Worm (Caenorhabditis elegans) whole organism, dauer: ENCODE data around the gene F15D4.4.

Experiments
- unc-62 ChIP-seq: sonication (generic microtip); optimal IDR thresholded peaks from 2 replicates; lab custom pipeline; 2017; ENCODE audit warnings: missing biosample characterization, missing genetic modification reagents, missing genetic modification characterization

The F15D4.4 gene

ce11 chrII:13239593-13239992, 3.3 kb downstream of the F15D4.4 start:
- no peak for TF ChIP-seq unc-62 (GFP tag; lab: Kevin White, UChicago)

DNA sequence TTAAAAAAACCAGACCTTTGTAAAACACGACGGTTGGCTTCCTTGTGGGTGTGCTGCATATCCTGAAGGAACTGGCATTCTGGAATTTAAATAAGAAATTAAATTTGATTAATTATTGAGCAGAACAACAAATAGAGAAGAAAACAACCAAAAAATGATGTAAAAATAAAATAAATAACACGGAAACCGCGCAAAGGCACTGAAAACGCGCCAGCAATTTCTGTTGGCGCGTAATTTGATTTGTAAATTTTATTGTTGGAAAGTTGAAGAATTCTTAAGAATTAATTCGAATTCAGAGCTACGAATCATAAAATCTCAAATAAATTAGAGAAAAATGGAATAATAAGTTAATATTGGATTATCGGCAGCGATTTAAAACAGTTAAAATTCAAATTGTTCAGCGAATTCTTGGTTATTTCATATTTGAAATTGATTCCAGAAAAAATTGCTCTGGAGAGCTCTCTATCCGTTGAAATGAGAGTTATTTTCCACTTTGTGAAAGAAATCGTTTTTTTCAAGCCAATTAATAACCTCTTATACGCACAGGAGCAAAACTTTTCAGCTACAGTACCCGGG, 5.0 kb downstream of the F15D4.4 start, which contains the start of gene romo-1:
TSS of gene romo-1 (minus strand) at position 79 of the 576 bp plus-strand sequence.
- no peak for TF ChIP-seq unc-62 (GFP tag; lab: Kevin White, UChicago)

ce11 chrII:13235289-13235688, 7.6 kb downstream of the F15D4.4 start, which contains the start of gene flp-16:
TSS of gene flp-16 (plus strand) at chrII:13235306.
- no peak for TF ChIP-seq unc-62 (GFP tag; lab: Kevin White, UChicago)

ce11 chrII:13233712-13234111, 9.2 kb downstream of the F15D4.4 start:
- TF ChIP-seq unc-62 (GFP tag; lab: Kevin White, UChicago): no peak

DNA sequence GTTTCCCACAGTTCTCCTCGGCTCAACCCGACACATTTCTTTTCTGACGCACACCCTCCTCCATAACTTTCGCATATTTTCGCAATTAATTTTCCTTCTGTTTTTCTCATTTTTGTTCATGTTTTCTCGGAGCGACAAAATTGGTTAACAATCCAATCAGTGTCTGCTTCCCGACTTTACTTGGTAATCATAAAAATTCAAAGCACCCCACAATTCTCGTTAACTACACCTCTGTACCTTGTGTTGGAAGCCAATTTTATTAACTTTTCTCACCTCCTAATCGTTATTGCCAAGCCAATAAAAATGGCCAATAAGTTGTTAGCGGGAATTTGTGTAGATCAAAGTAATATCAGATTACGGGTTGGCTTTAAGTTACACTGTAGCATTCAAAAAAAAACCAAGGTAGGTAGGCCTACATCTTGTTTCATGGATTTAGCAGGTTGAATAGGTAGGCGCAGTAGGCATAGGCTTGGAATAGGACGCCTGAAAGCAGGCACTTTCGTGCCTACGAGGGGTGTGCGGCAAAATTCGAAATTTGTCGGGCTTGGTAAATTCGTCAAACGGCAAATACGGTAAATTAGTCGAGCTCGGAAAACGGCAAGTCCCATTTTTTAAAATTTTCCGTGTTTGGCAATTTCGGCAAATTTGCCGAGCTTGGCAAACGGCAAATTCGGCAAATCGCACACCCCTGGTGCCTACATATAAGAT, 12.3 kb downstream of the F15D4.4 start:
- TF ChIP-seq unc-62 (GFP tag; lab: Kevin White, UChicago): no peak

- TF ChIP-seq unc-62 (GFP tag; lab: Kevin White, UChicago): no peak
These were observed 23.5 kb downstream of the F15D4.4 start for ce11 chrII:13219373-13219772.

DNA sequence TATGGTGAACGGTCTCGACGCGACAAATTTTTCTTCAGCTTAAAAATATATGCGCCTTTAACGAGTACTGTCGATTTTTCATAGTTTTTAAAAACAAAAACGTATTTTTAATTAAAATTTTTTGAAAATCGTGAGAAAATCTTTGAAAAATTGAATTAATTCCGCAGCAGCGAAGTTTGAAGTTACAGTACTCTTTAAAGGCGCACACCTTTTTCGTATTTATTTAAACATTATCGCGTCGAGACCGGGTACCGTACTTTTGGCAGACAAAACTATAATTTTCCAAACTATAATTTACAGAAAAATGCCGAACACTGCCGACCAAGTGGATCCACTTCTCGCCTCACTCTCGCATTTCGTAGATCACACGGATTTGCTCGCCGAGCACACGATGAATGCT, 27.1 kb downstream of the F15D4.4 start, which contains the start of gene F15D4.2:
TSS of gene F15D4.2 (plus strand) at position 301 of the 400 bp plus-strand sequence.
- TF ChIP-seq unc-62 (GFP tag; lab: Kevin White, UChicago): no peak

- TF ChIP-seq unc-62 (GFP tag; lab: Kevin White, UChicago): no peak
These were observed 43.2 kb downstream of the F15D4.4 start, which contains the start of gene btf-1 for ce11 chrII:13199674-13200215. TSS of gene btf-1 (plus strand) at chrII:13200165.

DNA sequence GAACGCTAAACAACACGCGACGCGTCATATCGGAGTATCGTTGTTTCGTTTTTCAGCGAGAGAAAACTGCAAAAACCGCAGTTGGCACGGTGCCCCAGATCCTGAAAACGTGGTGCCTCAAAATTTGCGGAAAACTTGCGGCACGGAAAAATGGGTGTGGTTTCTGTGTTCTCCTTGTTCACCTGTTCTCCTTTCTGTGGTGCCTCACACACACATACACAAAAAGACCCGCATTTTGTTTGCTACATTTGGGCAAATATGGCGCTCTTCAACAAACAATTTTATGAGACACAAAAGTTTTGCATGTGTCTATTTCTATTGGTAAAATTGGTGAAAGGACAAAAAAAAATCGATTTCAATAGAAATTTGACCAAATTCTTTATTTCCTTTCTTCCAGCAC, 44.1 kb downstream of the F15D4.4 start:
- TF ChIP-seq unc-62 (GFP tag; lab: Kevin White, UChicago): no peak

DNA sequence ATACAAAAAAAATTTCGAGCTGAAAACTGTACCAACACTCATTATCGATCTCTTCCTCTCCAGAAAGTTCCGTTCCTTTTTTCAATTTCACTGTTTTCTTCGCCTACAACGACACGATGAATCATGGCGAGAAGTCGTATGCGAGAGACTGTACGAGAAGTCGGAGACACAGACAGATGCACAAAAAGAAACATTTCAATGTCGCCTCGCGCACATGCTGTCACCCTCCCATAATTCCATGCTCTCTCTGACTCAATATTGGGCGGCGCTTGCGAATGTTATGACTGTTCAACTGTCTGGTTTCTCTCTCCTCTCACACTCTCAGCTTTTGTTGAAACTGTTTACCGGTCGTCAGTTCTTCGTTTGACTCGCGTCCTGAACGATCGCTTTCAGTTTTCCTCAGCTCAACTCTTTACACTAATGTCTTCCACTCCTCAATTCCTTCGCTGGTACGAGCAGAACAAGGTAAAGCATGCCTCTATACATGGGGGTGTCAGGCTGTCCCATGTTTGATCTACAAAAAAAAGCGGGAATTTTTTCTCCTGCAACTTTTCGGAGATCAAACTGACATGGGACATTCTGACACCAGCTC, 46.1 kb downstream of the F15D4.4 start:
- no peak for TF ChIP-seq unc-62 (GFP tag; lab: Kevin White, UChicago)

DNA sequence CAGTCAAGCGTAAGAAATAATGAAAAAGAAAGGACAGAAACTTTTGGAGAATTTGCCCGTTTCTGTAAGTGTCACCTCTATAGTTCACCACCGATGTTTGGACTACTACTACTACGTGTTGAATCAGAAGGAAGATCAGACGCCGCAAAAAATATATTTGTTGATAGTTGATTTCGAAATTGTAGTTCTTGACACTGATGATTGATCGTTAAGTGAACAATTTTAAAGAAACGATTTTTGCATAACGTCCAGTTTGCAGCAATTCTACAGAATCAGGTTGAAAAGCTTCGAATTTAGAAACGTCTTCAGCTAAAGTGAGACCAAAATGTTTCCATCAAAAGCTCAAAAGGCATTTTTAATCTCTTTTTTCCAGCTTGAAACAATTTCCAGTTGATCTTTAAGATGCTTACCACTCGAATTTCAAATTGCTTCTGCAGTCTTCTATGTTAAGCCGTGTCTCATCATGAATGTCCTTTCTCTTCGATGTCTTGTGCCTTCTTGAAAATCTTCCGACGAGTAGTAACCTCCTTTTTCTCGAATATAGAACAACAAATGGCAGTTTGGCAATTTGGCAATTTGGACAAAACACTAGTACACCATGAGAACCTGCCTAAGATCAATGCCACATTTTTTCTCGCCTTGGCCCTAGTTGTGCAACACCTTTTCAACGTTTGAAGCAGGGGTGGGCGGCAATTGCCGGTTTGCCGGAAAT, 47.1 kb downstream of the F15D4.4 start:
- TF ChIP-seq unc-62 (GFP tag; lab: Kevin White, UChicago): no peak

ce11 chrII:13195163-13195562, 47.8 kb downstream of the F15D4.4 start, which contains the start of gene lec-1:
TSS of gene lec-1 (plus strand) at chrII:13195549.
- no peak for TF ChIP-seq unc-62 (GFP tag; lab: Kevin White, UChicago)

- TF ChIP-seq unc-62 (GFP tag; lab: Kevin White, UChicago): no peak
These were observed 49.3 kb downstream of the F15D4.4 start for ce11 chrII:13193563-13194103.

DNA sequence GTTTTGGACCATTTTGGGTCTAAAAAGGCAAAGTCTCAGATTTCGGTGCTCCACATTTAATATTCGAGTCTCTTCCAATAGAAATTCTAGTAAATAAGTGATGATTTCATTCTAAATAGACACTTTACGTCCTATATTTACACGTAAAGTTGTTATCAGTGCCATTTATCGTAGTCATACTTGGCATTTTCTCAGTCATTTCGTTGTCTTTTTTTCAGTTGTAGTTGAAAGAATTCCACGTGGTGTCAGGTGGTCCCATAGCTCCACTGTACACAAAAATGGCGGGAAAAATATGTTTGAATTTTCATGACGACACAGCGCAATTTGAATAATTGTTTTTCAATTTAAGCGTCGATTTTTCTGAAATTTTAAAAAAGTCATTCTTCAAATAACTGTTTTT, 52.5 kb downstream of the F15D4.4 start:
- no peak for TF ChIP-seq unc-62 (GFP tag; lab: Kevin White, UChicago)

DNA sequence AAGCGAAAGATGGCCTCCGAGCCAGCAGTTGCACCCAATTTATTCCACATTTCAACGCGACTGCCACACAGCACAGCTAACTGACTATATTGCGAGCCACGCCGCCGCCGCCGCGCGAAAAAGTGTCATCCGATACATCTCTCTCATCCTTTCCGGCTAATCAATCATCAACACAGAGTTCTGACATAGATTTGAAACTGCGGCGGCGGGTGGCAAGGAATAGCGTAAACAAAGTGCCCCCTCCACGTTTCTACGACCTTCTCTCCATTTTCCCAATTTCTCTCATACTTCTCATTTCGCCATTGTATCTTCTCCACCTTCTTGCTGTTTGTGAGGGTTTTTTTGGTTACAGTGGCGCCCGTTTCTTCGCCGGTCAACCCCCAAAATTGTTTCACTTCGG, 53.6 kb downstream of the F15D4.4 start:
- no peak for TF ChIP-seq unc-62 (GFP tag; lab: Kevin White, UChicago)
